In the genomic region with DNA sequence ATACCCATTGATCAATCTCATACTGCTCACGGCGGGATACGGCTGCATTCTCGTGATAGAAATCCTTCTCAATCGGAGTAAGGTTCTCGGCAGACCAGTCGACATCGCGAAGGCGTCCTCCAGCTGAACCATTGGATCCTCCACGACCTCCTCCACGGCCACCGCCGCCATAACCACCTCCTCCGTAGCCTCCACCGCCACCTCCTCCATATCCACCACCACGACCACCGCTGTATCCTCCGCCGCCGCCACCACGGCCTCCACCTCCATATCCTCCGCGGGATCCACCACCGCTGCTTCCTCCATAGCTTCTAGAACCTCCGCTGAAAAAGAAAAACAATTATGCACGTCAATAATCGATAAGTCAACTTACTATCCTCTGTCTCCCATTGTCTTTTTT, we compare ENCODE assay signal across 6 worm cellular contexts.
TF ChIP-seq lines count a peak whose summit lies in the region.

No protein-coding gene starts in this region.

TF ChIP-seq in whole organism, L1 larva, 84 proteins besides CTCF, POLR2A, EP300 and RAD21:
- TF ChIP-seq skn-1 (tag; optimal IDR thresholded peaks at IDR 0.05; lab: Kevin White, UChicago) (no peak), ceh-8 (GFP tag; optimal IDR thresholded peaks at IDR 0.05; lab: Kevin White, UChicago) (peak; percentile 39), ets-5 (GFP tag; IDR thresholded peaks at IDR 0.05; lab: Robert Waterston, UW) (0 out of 2 replicates have a peak, but pooled peaks have one; percentile 77)

TF ChIP-seq in whole organism, L4 larva, 104 proteins besides CTCF, POLR2A, EP300 and RAD21:
- TF ChIP-seq vab-7 (GFP tag; IDR thresholded peaks at IDR 0.05; lab: Robert Waterston, UW): 0 out of 2 replicates have a peak, but pooled peaks have one; percentile 6
- no peak for TF ChIP-seq rbr-2 (tag; optimal IDR thresholded peaks at IDR 0.05; lab: Kevin White, UChicago)
- peak; percentile 96 for TF ChIP-seq set-16 (GFP tag; IDR thresholded peaks at IDR 0.05; lab: Robert Waterston, UW)
- TF ChIP-seq aly-2 (tag; optimal IDR thresholded peaks at IDR 0.05; lab: Kevin White, UChicago): no peak
- TF ChIP-seq egl-43 (GFP tag; IDR thresholded peaks at IDR 0.05; lab: Robert Waterston, UW): 0 out of 2 replicates have a peak, but pooled peaks have one; percentile 40
- no peak for TF ChIP-seq ces-1 (GFP tag; optimal IDR thresholded peaks at IDR 0.05; lab: Kevin White, UChicago)
- 0 out of 2 replicates have a peak, but pooled peaks have one; percentile 25 for TF ChIP-seq saeg-2 (GFP tag; IDR thresholded peaks at IDR 0.05; lab: Robert Waterston, UW)
- TF ChIP-seq ceh-32 (tag; optimal IDR thresholded peaks at IDR 0.05; lab: Kevin White, UChicago; ENCODE audit: poor library complexity): no peak
- no peak for TF ChIP-seq lim-7 (GFP tag; IDR thresholded peaks at IDR 0.05; lab: Robert Waterston, UW)
- no peak for TF ChIP-seq ama-1 (optimal IDR thresholded peaks at IDR 0.05; lab: Kevin White, UChicago)

TF ChIP-seq in whole organism, early embryonic, 17 proteins besides CTCF, POLR2A, EP300 and RAD21:
- TF ChIP-seq hnd-1 (tag; optimal IDR thresholded peaks at IDR 0.05; lab: Kevin White, UChicago) (no peak), tbx-11 (GFP tag; IDR thresholded peaks at IDR 0.05; lab: Robert Waterston, UW) (no peak), flt-1 (GFP tag; IDR thresholded peaks at IDR 0.05; lab: Robert Waterston, UW) (no peak; the same call in 1 of the 2 replicates), scrt-1 (GFP tag; IDR thresholded peaks at IDR 0.05; lab: Robert Waterston, UW) (peak; percentile 38; the same call in 1 of the 2 replicates), pes-1 (GFP tag; IDR thresholded peaks at IDR 0.05; lab: Robert Waterston, UW) (no peak)

TF ChIP-seq in whole organism, midembryonic, 9 proteins besides CTCF, POLR2A, EP300 and RAD21:
- TF ChIP-seq tab-1 (GFP tag; IDR thresholded peaks at IDR 0.05; lab: Robert Waterston, UW): no peak
- no peak for TF ChIP-seq T22C8.4 (GFP tag; IDR thresholded peaks at IDR 0.05; lab: Robert Waterston, UW)
- 0 out of 2 replicates have a peak, but pooled peaks have one; percentile 18 for TF ChIP-seq flt-1 (GFP tag; IDR thresholded peaks at IDR 0.05; lab: Robert Waterston, UW)
- TF ChIP-seq ztf-23 (GFP tag; IDR thresholded peaks at IDR 0.05; lab: Robert Waterston, UW): 0 out of 2 replicates have a peak, but pooled peaks have one; percentile 33
TF ChIP-seq in whole organism, midembryonic: peak in this region for 2.

TF ChIP-seq in whole organism, mixed stage, embryonic, 35 proteins besides CTCF, POLR2A, EP300 and RAD21:
- TF ChIP-seq ceh-39 (tag; optimal IDR thresholded peaks at IDR 0.05; lab: Kevin White, UChicago) (no peak), sem-2 (GFP tag; optimal IDR thresholded peaks at IDR 0.05; lab: Kevin White, UChicago) (peak; percentile 13)

TF ChIP-seq in whole organism, young adult, 124 proteins besides CTCF, POLR2A, EP300 and RAD21:
- TF ChIP-seq F39B2.1 (GFP tag; IDR thresholded peaks at IDR 0.05; lab: Robert Waterston, UW) (0 out of 2 replicates have a peak, but pooled peaks have one; percentile 17), cebp-2 (GFP tag; IDR thresholded peaks at IDR 0.05; lab: Robert Waterston, UW) (0 out of 2 replicates have a peak, but pooled peaks have one; percentile 13), B0261.1 (tag; optimal IDR thresholded peaks at IDR 0.05; lab: Kevin White, UChicago) (no peak), zfh-2 (GFP tag; conservative IDR thresholded peaks at IDR 0.05; lab: Robert Waterston, UW) (peak; percentile 93), hmg-1.2 (GFP tag; IDR thresholded peaks at IDR 0.05; lab: Robert Waterston, UW) (0 out of 2 replicates have a peak, but pooled peaks have one; percentile 20), attf-3 (GFP tag; conservative IDR thresholded peaks at IDR 0.05; lab: Robert Waterston, UW) (no peak), hsf-1 (GFP tag; IDR thresholded peaks at IDR 0.05; lab: Robert Waterston, UW) (peak; percentile 27; the same call in 1 of the 2 replicates), ztf-28 (GFP tag; IDR thresholded peaks at IDR 0.05; lab: Robert Waterston, UW) (no peak), F33H1.4 (GFP tag; IDR thresholded peaks at IDR 0.05; lab: Robert Waterston, UW) (no peak), lin-26 (GFP tag; IDR thresholded peaks at IDR 0.05; lab: Robert Waterston, UW) (peak; percentile 45; the same call in 1 of the 2 replicates), rpc-1 (optimal IDR thresholded peaks at IDR 0.05; lab: Kevin White, UChicago) (no peak), rpc-1 (tag; optimal IDR thresholded peaks at IDR 0.05; lab: Kevin White, UChicago) (no peak), hrde-1 (tag; optimal IDR thresholded peaks at IDR 0.05; lab: Kevin White, UChicago; ENCODE audit: borderline replicate concordance) (no peak), egrh-3 (GFP tag; IDR thresholded peaks at IDR 0.05; lab: Robert Waterston, UW) (peak; percentile 91), ztf-25 (GFP tag; IDR thresholded peaks at IDR 0.05; lab: Robert Waterston, UW) (peak; percentile 16; the same call in 1 of the 2 replicates), Y67H2A.10 (GFP tag; conservative IDR thresholded peaks at IDR 0.05; lab: Robert Waterston, UW) (no peak), mcd-1 (GFP tag; IDR thresholded peaks at IDR 0.05; lab: Robert Waterston, UW) (peak; percentile 40; the same call in 1 of the 2 replicates), madf-6 (GFP tag; IDR thresholded peaks at IDR 0.05; lab: Robert Waterston, UW) (peak; percentile 19; the same call in 1 of the 2 replicates)
